Fruit fly (Drosophila melanogaster): ENCODE measurements around the gene Megf8.

Megf8 gene

DNA sequence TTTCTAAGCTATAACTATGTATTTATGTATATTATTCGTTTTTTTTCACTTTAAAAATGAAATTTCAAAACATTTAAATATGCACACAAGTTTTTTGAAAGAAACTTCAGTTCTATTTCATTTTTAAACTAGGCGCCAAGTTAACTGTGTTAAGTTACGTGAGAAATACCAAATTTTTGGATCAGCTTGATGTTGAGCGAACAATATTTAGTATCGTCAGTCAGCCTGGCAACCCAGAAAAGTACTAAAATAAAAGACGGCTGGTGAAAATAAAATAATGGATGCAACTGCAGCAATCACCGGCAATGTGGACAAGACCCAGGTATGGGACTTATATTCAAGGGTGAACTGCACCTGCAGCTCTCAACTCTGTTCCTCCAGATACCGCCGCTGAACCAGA lies 2.4 kb upstream of the Megf8 start, which contains the start of gene CCDC53:
CCDC53 (plus strand) TSS at position 235 of the 400 bp plus-strand sequence.
- TF ChIP-seq insv (optimal IDR thresholded peaks at IDR 0.05) (no peak), ttk (optimal IDR thresholded peaks at IDR 0.05) (no peak), Myc (optimal IDR thresholded peaks at IDR 0.05) (no peak), Sin3A (optimal IDR thresholded peaks at IDR 0.05) (no peak), psq (optimal IDR thresholded peaks at IDR 0.05) (no peak), h (optimal IDR thresholded peaks at IDR 0.05) (no peak)

dm6 chr2L:8042645-8043281 lies 508 bp upstream of the Megf8 start, which contains the start of gene RpL36A:
TSS of gene RpL36A (minus strand) at chr2L:8042909.
- TF ChIP-seq Sin3A (optimal IDR thresholded peaks at IDR 0.05) (no peak), Myc (optimal IDR thresholded peaks at IDR 0.05) (no peak), h (optimal IDR thresholded peaks at IDR 0.05) (no peak), psq (optimal IDR thresholded peaks at IDR 0.05) (no peak), ttk (optimal IDR thresholded peaks at IDR 0.05) (no peak), insv (optimal IDR thresholded peaks at IDR 0.05) (no peak)

- no peak for TF ChIP-seq ttk (optimal IDR thresholded peaks at IDR 0.05)
- no peak for TF ChIP-seq psq (optimal IDR thresholded peaks at IDR 0.05)
- no peak for TF ChIP-seq h (optimal IDR thresholded peaks at IDR 0.05)
- no peak for TF ChIP-seq Myc (optimal IDR thresholded peaks at IDR 0.05)
- TF ChIP-seq insv (optimal IDR thresholded peaks at IDR 0.05), result no peak
These were observed 28.1 kb downstream of the Megf8 start, which contains the start of gene poe for dm6 chr2L:8071112-8071976. TSS of gene poe (minus strand) at chr2L:8071624.

dm6 chr2L:8072692-8073091 lies 29.4 kb downstream of the Megf8 start, which contains the start of the genes MED20 and Trf:
TSS of gene MED20 (minus strand) at chr2L:8072848.
TSS of gene Trf (plus strand) at chr2L:8072895.
- no peak for TF ChIP-seq ttk (optimal IDR thresholded peaks at IDR 0.05)

DNA sequence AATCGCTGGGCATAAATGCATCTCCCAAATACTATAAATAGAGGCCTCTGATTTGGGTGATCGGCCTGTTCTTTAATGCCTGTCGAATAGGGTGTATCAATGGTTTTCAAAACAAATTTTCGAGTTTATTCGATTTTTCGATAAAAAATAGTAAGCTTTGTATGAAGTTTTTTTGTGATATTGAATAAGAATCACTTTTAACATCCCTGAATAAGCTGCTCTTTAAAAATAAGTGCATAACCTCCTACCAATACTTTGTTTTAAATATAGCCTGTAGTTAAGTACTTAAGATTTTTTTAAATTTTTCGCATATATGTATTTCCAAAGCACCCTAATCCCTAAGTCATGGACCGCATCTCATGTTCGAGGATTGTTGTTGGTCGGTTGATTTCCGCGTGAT lies 37.4 kb downstream of the Megf8 start:
- TF ChIP-seq ttk (optimal IDR thresholded peaks at IDR 0.05), result no peak
- TF ChIP-seq psq (optimal IDR thresholded peaks at IDR 0.05), result no peak
- TF ChIP-seq Sin3A (optimal IDR thresholded peaks at IDR 0.05), result no peak
- TF ChIP-seq insv (optimal IDR thresholded peaks at IDR 0.05), result no peak
- no peak for TF ChIP-seq Myc (optimal IDR thresholded peaks at IDR 0.05)
- TF ChIP-seq h (optimal IDR thresholded peaks at IDR 0.05), result no peak

DNA sequence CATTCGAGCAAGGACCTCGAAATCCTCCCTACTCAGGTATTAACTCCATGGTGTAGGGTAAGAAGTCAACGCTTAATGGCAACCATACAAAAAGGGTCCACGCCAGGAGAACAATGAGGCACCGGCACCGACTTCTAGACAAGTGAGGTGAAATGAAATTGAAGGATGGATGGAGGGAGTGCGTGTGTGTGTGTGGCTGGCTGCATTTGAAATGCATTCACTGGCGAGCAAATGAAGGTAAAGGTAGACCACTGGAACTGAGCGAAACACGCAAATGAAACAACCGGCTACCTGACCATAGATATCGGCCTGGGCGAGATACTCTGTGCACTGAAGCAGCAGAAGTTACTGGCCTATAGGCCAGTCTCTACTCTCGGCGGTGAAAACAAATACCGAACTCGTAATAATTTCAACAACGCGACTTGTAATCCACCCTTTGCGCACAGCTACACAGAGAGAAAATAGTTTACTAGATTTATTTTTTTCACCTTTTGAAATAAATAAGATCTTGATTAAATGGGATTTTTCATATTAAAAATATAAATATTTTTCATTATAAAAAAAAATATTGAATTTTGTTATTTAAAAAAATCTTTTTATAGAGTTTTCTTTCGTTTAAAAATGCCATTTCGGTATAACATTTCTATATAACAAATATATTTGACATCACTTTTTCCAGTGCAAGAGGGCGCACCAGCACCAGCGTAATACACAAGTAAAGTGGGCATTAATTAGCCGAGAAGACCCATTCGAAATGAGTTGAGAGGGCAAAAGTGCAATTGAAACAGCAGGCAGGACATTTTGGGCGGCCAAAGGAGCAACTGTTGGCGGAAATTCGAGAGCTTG lies 38.6 kb downstream of the Megf8 start:
- TF ChIP-seq insv (optimal IDR thresholded peaks at IDR 0.05) (no peak), psq (optimal IDR thresholded peaks at IDR 0.05) (no peak), ttk (optimal IDR thresholded peaks at IDR 0.05) (no peak), Myc (optimal IDR thresholded peaks at IDR 0.05) (no peak), h (optimal IDR thresholded peaks at IDR 0.05) (no peak), Sin3A (optimal IDR thresholded peaks at IDR 0.05) (no peak)

DNA sequence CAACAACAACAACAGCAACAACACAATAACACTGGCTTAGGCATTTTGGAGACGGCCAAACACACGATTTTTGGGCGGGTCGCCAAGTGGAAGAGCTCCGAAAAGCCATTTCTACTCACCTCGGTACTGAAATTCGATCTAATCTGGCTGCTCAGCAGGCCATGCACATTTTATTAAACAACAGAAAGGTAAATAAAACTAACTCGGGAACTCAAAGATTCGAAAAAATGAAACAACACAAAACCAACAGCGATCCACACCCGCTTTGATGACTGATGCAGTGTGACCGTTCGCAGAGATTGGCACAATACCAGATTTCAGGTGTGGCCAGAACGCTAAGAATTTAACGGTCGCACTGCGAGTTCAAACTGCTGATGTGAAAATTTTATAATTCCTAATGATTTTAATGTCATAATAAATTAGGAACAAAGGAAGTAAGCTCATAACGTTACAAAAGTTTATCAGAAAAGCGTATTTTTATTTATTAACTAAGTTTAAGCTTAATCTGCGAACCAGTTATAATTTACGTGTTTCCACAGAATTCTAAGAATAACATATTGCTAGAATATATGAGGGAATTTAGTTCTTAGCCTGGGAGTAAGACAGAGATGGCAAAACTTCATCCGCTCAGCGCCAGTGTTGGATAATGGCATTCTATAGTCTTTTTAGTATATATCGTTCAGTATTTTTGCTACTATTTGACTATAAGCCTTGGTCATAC lies 39.6 kb downstream of the Megf8 start, which contains the start of gene Mcr:
Mcr (minus strand) TSS at position 291 of the 721 bp plus-strand sequence.
- no peak for TF ChIP-seq Myc (optimal IDR thresholded peaks at IDR 0.05)
- TF ChIP-seq psq (optimal IDR thresholded peaks at IDR 0.05), result no peak
- TF ChIP-seq insv (optimal IDR thresholded peaks at IDR 0.05), result no peak
- no peak for TF ChIP-seq ttk (optimal IDR thresholded peaks at IDR 0.05)
- no peak for TF ChIP-seq h (optimal IDR thresholded peaks at IDR 0.05)
- TF ChIP-seq Sin3A (optimal IDR thresholded peaks at IDR 0.05), result no peak

DNA sequence CACCGCTTCAGTTG lies 39.9 kb downstream of the Megf8 start, which contains the start of gene Bsg:
Bsg (plus strand) TSS at position 8 of the 14 bp plus-strand sequence.
- no peak for TF ChIP-seq insv (optimal IDR thresholded peaks at IDR 0.05)
- no peak for TF ChIP-seq ttk (optimal IDR thresholded peaks at IDR 0.05)
- TF ChIP-seq psq (optimal IDR thresholded peaks at IDR 0.05), result no peak
- TF ChIP-seq Sin3A (optimal IDR thresholded peaks at IDR 0.05), result no peak
- TF ChIP-seq h (optimal IDR thresholded peaks at IDR 0.05), result no peak

dm6 chr2L:8083427-8084295 lies 40.4 kb downstream of the Megf8 start:
- no peak for TF ChIP-seq h (optimal IDR thresholded peaks at IDR 0.05)
- no peak for TF ChIP-seq insv (optimal IDR thresholded peaks at IDR 0.05)
- TF ChIP-seq Sin3A (optimal IDR thresholded peaks at IDR 0.05), result no peak
- no peak for TF ChIP-seq ttk (optimal IDR thresholded peaks at IDR 0.05)
- TF ChIP-seq Myc (optimal IDR thresholded peaks at IDR 0.05), result no peak
- no peak for TF ChIP-seq psq (optimal IDR thresholded peaks at IDR 0.05)

DNA sequence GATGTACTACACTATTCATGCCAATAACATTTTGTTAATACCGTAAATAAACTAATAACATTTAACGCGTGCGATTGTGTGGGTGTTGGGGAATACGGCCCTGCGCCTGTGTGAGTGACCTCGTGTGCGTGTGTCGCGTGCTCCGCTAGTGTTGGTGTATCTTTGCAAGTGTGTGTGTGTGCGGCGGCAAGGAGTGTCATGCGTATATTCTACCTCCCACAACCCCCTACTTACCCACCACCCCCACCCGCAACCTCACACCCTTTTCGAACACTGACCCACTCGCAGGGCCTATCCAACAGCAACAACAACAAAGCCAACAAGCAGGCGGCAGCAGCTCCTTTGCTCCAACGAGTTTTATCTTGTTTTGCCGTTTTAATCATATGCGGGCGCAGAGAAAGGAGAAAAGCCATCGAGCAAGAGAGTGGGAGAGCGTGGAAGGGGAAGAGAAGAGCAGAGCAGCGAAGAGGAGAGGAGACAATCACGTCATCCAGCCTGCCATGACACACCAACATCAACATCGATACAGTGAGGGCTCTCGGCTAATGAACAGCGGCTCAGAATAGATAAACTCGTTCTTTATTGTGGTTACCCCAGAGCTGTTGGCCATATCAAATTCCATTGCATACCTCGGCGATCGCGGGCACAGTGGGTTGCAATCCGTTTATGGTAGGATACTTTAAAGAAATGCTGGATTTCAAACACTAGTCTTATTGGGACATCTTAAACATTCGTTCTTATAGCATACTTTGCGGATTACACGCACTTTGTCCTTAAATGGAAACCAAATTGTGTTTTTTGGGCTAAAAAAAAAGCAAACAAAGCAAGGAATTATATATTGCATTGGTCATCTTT lies 41.3 kb downstream of the Megf8 start:
- TF ChIP-seq h (optimal IDR thresholded peaks at IDR 0.05) (no peak), ttk (optimal IDR thresholded peaks at IDR 0.05) (no peak), Myc (optimal IDR thresholded peaks at IDR 0.05) (no peak), psq (optimal IDR thresholded peaks at IDR 0.05) (no peak), insv (optimal IDR thresholded peaks at IDR 0.05) (no peak), Sin3A (optimal IDR thresholded peaks at IDR 0.05) (no peak)
